Worm (Caenorhabditis elegans): ENCODE results near the gene bris-1.

DNA sequence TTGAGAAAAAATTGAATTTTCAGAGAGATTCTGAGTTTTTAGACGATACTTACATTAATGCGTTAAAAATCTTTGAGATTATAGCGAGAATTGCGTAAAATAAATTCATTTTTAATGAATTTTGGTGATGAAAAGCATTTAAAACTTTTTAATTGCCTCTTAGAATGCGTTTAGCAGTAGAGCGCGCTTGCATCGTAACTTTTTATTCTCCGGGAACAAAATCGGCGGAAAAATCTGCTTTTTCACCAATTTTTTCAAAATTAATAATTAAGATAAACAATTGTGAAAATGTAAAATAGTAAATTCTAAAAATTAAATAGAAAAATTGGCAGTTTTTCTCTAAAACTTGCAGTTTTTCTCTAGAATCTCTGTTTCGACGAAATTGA, 3.9 kb downstream of the bris-1 start:
- TF ChIP-seq nhr-76 (tag; optimal IDR thresholded peaks at IDR 0.05) (no peak), ZK546.5 (tag; optimal IDR thresholded peaks at IDR 0.05) (no peak), nhr-12 (tag; optimal IDR thresholded peaks at IDR 0.05) (no peak)
